In the genomic region with DNA sequence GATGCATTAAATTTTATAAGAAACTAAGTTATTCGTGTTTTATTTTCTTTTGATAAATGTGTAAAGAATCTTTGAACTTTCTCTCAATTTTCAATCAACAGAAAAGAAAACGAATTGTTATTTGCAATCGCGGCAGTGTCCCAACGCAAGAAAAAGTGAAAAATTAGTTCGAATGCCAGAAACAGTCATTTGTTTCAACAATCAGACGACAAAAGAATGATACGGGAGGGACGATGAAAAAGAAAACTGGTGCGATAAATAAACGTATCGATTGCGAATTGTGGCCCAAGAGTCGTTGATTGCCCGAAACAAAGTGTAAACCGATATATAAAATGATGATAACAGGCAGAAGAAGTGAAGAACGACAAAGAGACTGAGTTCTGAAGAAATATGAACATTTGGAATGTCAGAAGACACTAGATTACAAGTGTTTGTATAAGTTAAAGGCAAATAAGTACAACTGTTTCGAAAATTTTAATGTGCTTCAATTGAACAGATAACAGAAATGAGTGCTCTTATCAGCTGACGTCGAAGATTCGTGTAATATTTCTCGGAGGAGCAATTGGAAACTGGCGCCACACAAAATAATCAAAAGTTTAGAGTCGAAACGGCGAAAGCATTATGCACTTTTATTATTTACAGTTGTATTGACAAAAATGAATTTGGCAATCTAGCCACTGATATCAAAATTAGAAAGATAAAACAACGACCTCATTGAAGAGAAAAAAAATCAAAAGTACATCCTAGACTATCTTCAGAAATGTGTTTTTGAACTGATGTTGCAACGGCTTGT, we compare ENCODE assay signal across 3 worm cellular contexts.
TF ChIP-seq lines count a peak whose summit lies in the region.

No protein-coding gene starts in this region.

TF ChIP-seq in whole organism, L1 larva, 84 proteins besides CTCF, POLR2A, EP300 and RAD21 (continued from another document):
- TF ChIP-seq ceh-88 (GFP tag; IDR thresholded peaks at IDR 0.05; lab: Robert Waterston, UW), result no peak

TF ChIP-seq in whole organism, L2 larva, 48 proteins besides CTCF, POLR2A, EP300 and RAD21 (continued from another document):
- no peak for TF ChIP-seq nhr-23 (tag; optimal IDR thresholded peaks at IDR 0.05; lab: Kevin White, UChicago)
- peak in 1 of 2 experiments; percentile 7 for TF ChIP-seq lsy-2 (tag; optimal IDR thresholded peaks at IDR 0.05; lab: Kevin White, UChicago)
- TF ChIP-seq sma-9 (GFP tag; optimal IDR thresholded peaks at IDR 0.05; lab: Kevin White, UChicago), result peak; percentile 71
- no peak for TF ChIP-seq sma-9 (tag; optimal IDR thresholded peaks at IDR 0.05; lab: Kevin White, UChicago)
- TF ChIP-seq skn-1 (tag; optimal IDR thresholded peaks at IDR 0.05; lab: Kevin White, UChicago), result no peak
- no peak for TF ChIP-seq elt-3 (tag; optimal IDR thresholded peaks at IDR 0.05; lab: Kevin White, UChicago)
- peak; percentile 19 for TF ChIP-seq gmeb-1 (tag; optimal IDR thresholded peaks at IDR 0.05; lab: Kevin White, UChicago)
- TF ChIP-seq nhr-11 (tag; optimal IDR thresholded peaks at IDR 0.05; lab: Kevin White, UChicago), result no peak
- TF ChIP-seq nhr-237 (tag; optimal IDR thresholded peaks at IDR 0.05; lab: Kevin White, UChicago), result no peak
- TF ChIP-seq snpc-4 (tag; optimal IDR thresholded peaks at IDR 0.05; lab: Kevin White, UChicago), result no peak
- TF ChIP-seq zag-1 (tag; optimal IDR thresholded peaks at IDR 0.05; lab: Kevin White, UChicago), result no peak
- no peak for TF ChIP-seq nhr-25 (tag; optimal IDR thresholded peaks at IDR 0.05; lab: Kevin White, UChicago)
- no peak for TF ChIP-seq peb-1 (tag; optimal IDR thresholded peaks at IDR 0.05; lab: Kevin White, UChicago)
- no peak for TF ChIP-seq nhr-12 (tag; optimal IDR thresholded peaks at IDR 0.05; lab: Kevin White, UChicago)
- TF ChIP-seq nhr-6 (tag; optimal IDR thresholded peaks at IDR 0.05; lab: Kevin White, UChicago), result no peak
- TF ChIP-seq dmd-4 (tag; optimal IDR thresholded peaks at IDR 0.05; lab: Kevin White, UChicago), result no peak

TF ChIP-seq in whole organism, L4 larva, 104 proteins besides CTCF, POLR2A, EP300 and RAD21 (continued from another document):
- TF ChIP-seq cey-2 (tag; optimal IDR thresholded peaks at IDR 0.05; lab: Kevin White, UChicago; ENCODE audit: borderline replicate concordance, insufficient read depth) (no peak), gei-8 (GFP tag; optimal IDR thresholded peaks at IDR 0.05; lab: Kevin White, UChicago) (no peak), lin-38 (GFP tag; IDR thresholded peaks at IDR 0.05; lab: Robert Waterston, UW) (no peak), unc-130 (GFP tag; optimal IDR thresholded peaks at IDR 0.05; lab: Kevin White, UChicago) (no peak), D1046.2 (GFP tag; IDR thresholded peaks at IDR 0.05; lab: Robert Waterston, UW) (no peak), pha-4 (GFP tag; IDR thresholded peaks at IDR 0.05; lab: Robert Waterston, UW) (no peak), pha-4 (tag; optimal IDR thresholded peaks at IDR 0.05; lab: Kevin White, UChicago) (no peak), aha-1 (tag; lab: Kevin White, UChicago) (peak; percentile 78), pqm-1 (tag; optimal IDR thresholded peaks at IDR 0.05; lab: Kevin White, UChicago) (peak; percentile 79), vab-7 (GFP tag; IDR thresholded peaks at IDR 0.05; lab: Robert Waterston, UW) (no peak), duxl-1 (tag; optimal IDR thresholded peaks at IDR 0.05; lab: Kevin White, UChicago; ENCODE audit: poor library complexity) (no peak), zip-11 (GFP tag; IDR thresholded peaks at IDR 0.05; lab: Robert Waterston, UW) (no peak), mes-2 (tag; optimal IDR thresholded peaks at IDR 0.05; lab: Kevin White, UChicago; ENCODE audit: poor library complexity, severe bottlenecking) (no peak), ceh-44 (GFP tag; IDR thresholded peaks at IDR 0.05; lab: Robert Waterston, UW) (no peak), nhr-102 (tag; optimal IDR thresholded peaks at IDR 0.05; lab: Kevin White, UChicago) (no peak), ZK546.5 (tag; optimal IDR thresholded peaks at IDR 0.05; lab: Kevin White, UChicago) (no peak), arid-1 (GFP tag; conservative IDR thresholded peaks at IDR 0.05; lab: Robert Waterston, UW) (no peak), hlh-11 (tag; optimal IDR thresholded peaks at IDR 0.05; lab: Kevin White, UChicago) (peak; percentile 84), saeg-2 (GFP tag; IDR thresholded peaks at IDR 0.05; lab: Robert Waterston, UW) (no peak), unc-62 (GFP tag; optimal IDR thresholded peaks at IDR 0.05 in 1 of 2; lab: Kevin White, UChicago) (no peak), unc-62 (tag; optimal IDR thresholded peaks at IDR 0.05; lab: Kevin White, UChicago) (no peak), set-16 (GFP tag; IDR thresholded peaks at IDR 0.05; lab: Robert Waterston, UW) (no peak), T26A8.4 (GFP tag; IDR thresholded peaks at IDR 0.05; lab: Robert Waterston, UW) (no peak), ztf-7 (tag; optimal IDR thresholded peaks at IDR 0.05; lab: Kevin White, UChicago) (no peak), Y5F2A.4 (GFP tag; optimal IDR thresholded peaks at IDR 0.05; lab: Kevin White, UChicago) (no peak), tra-1 (GFP tag; IDR thresholded peaks at IDR 0.05; lab: Robert Waterston, UW) (no peak), F49E8.2 (tag; optimal IDR thresholded peaks at IDR 0.05; lab: Kevin White, UChicago; ENCODE audit: borderline replicate concordance) (no peak), ceh-82 (tag; optimal IDR thresholded peaks at IDR 0.05; lab: Kevin White, UChicago) (no peak), spr-1 (tag; optimal IDR thresholded peaks at IDR 0.05; lab: Kevin White, UChicago) (no peak), daf-12 (tag; optimal IDR thresholded peaks at IDR 0.05; lab: Kevin White, UChicago) (no peak), nhr-25 (tag; optimal IDR thresholded peaks at IDR 0.05; lab: Kevin White, UChicago; ENCODE audit: borderline replicate concordance, insufficient read depth) (no peak), hlh-30 (tag; optimal IDR thresholded peaks at IDR 0.05; lab: Kevin White, UChicago; ENCODE audit: insufficient read depth) (no peak), nhr-28 (tag; optimal IDR thresholded peaks at IDR 0.05; lab: Kevin White, UChicago) (peak; percentile 85), nhr-48 (tag; optimal IDR thresholded peaks at IDR 0.05; lab: Kevin White, UChicago) (peak; percentile 64), rbr-2 (tag; optimal IDR thresholded peaks at IDR 0.05; lab: Kevin White, UChicago) (no peak), lin-13 (GFP tag; optimal IDR thresholded peaks at IDR 0.05; lab: Kevin White, UChicago) (no peak), zag-1 (tag; optimal IDR thresholded peaks at IDR 0.05; lab: Kevin White, UChicago) (no peak), dmd-6 (GFP tag; IDR thresholded peaks at IDR 0.05; lab: Robert Waterston, UW) (peak; percentile 80), F37D6.2 (tag; optimal IDR thresholded peaks at IDR 0.05; lab: Kevin White, UChicago) (no peak), lin-1 (GFP tag; IDR thresholded peaks at IDR 0.05; lab: Robert Waterston, UW) (0 out of 2 replicates have a peak, but pooled peaks have one; percentile 29), snpc-4 (tag; optimal IDR thresholded peaks at IDR 0.05; lab: Kevin White, UChicago) (no peak), lin-39 (tag; optimal IDR thresholded peaks at IDR 0.05; lab: Kevin White, UChicago) (no peak), mxl-3 (GFP tag; optimal IDR thresholded peaks at IDR 0.05; lab: Kevin White, UChicago) (no peak), unc-39 (tag; optimal IDR thresholded peaks at IDR 0.05; lab: Kevin White, UChicago) (no peak), zip-2 (tag; optimal IDR thresholded peaks at IDR 0.05; lab: Kevin White, UChicago) (no peak), madf-5 (GFP tag; IDR thresholded peaks at IDR 0.05; lab: Robert Waterston, UW) (no peak), jun-1 (tag; optimal IDR thresholded peaks at IDR 0.05; lab: Kevin White, UChicago) (no peak), lir-3 (tag; optimal IDR thresholded peaks at IDR 0.05; lab: Kevin White, UChicago) (no peak), ctbp-1 (GFP tag; IDR thresholded peaks at IDR 0.05; lab: Robert Waterston, UW) (no peak)
